Fruit fly (Drosophila melanogaster) whole organism, embryonic: ENCODE measurements around the gene CG10993.

ENCODE experiments used
- Adf1 ChIP-seq: fragments of 200-800 bp; sonication (Bioruptor generic); IDR thresholded peaks from 2 replicates; pipeline ENCODE4 v1.3.6; 2022; ENCODE audit warnings: missing biosample characterization, missing genetic modification characterization
- Atf3 ChIP-seq: fragments of 200-800 bp; sonication (Bioruptor generic); optimal IDR thresholded peaks from 3 replicates; lab custom pipeline; 2016; ENCODE audit warnings: missing biosample characterization, missing genetic modification characterization
- Bgb ChIP-seq: fragments of 200-800 bp; sonication (Bioruptor generic); IDR thresholded peaks from 2 replicates; pipeline ENCODE4 v1.3.6; 2022; ENCODE audit warnings: missing biosample characterization, missing genetic modification characterization; ENCODE audit not compliant: partially characterized antibody
- CG10565 ChIP-seq: fragments of 200-800 bp; sonication (Bioruptor generic); optimal IDR thresholded peaks from 3 replicates; lab custom pipeline; 2016; ENCODE audit warnings: missing biosample characterization, mild to moderate bottlenecking, missing genetic modification characterization
- CG13287 ChIP-seq: fragments of 200-800 bp; sonication (Bioruptor generic); IDR thresholded peaks from 2 replicates; pipeline ENCODE4 v1.3.6; 2022; ENCODE audit warnings: missing biosample characterization, missing genetic modification characterization; ENCODE audit not compliant: partially characterized antibody
- CG13775 ChIP-seq: fragments of 200-800 bp; sonication (Bioruptor generic); optimal IDR thresholded peaks from 3 replicates; lab custom pipeline; 2017; ENCODE audit warnings: missing biosample characterization, mild to moderate bottlenecking, missing genetic modification characterization
- CG14860 ChIP-seq: fragments of 200-800 bp; sonication (Bioruptor generic); IDR thresholded peaks from 3 replicates; pipeline ENCODE4 v1.3.6; 2022; ENCODE audit warnings: missing biosample characterization, missing genetic modification characterization; ENCODE audit not compliant: partially characterized antibody
- CG1603 ChIP-seq: fragments of 200-800 bp; sonication (Bioruptor generic); optimal IDR thresholded peaks from 2 replicates; lab custom pipeline; 2019; ENCODE audit warnings: missing biosample characterization, mild to moderate bottlenecking, missing genetic modification characterization, moderate library complexity
- CG16779 ChIP-seq: fragments of 200-800 bp; sonication (Bioruptor generic); IDR thresholded peaks from 2 replicates; pipeline ENCODE4 v1.3.6; 2022; ENCODE audit warnings: missing biosample characterization, missing genetic modification characterization
- CG16813 ChIP-seq: fragments of 200-800 bp; sonication (Bioruptor generic); IDR thresholded peaks from 3 replicates; pipeline ENCODE4 v1.3.6; 2022; ENCODE audit warnings: missing biosample characterization, missing genetic modification characterization; ENCODE audit not compliant: partially characterized antibody
- CG17361 ChIP-seq: fragments of 200-800 bp; sonication (Bioruptor generic); IDR thresholded peaks from 3 replicates; pipeline ENCODE4 v1.3.6; 2022; ENCODE audit warnings: missing biosample characterization, missing genetic modification characterization
- CG17912 ChIP-seq: fragments of 200-800 bp; sonication (Bioruptor generic); optimal IDR thresholded peaks from 2 replicates; lab custom pipeline; 2018; ENCODE audit warnings: missing biosample characterization, mild to moderate bottlenecking, missing genetic modification characterization
- CG2129 ChIP-seq: fragments of 200-800 bp; sonication (Bioruptor generic); IDR thresholded peaks from 2 replicates; pipeline ENCODE4 v1.3.6; 2022; ENCODE audit warnings: missing biosample characterization, missing genetic modification characterization; ENCODE audit not compliant: partially characterized antibody
- CG3407 ChIP-seq: fragments of 200-800 bp; sonication (Bioruptor generic); optimal IDR thresholded peaks from 2 replicates; lab custom pipeline; 2018; ENCODE audit warnings: missing biosample characterization, mild to moderate bottlenecking, missing genetic modification characterization
- CG4424 ChIP-seq: fragments of 200-800 bp; sonication (Bioruptor generic); optimal IDR thresholded peaks from 3 replicates; lab custom pipeline; 2016; ENCODE audit warnings: missing biosample characterization, missing genetic modification characterization
- CG4707 ChIP-seq: fragments of 200-800 bp; sonication (Bioruptor generic); optimal IDR thresholded peaks from 2 replicates; lab custom pipeline; 2018; ENCODE audit warnings: missing biosample characterization, mild to moderate bottlenecking, missing genetic modification characterization, moderate library complexity
- CG4820 ChIP-seq: fragments of 200-800 bp; sonication (Bioruptor generic); optimal IDR thresholded peaks from 3 replicates; lab custom pipeline; 2016; ENCODE audit warnings: missing biosample characterization, missing genetic modification characterization
- CG6791 ChIP-seq: fragments of 200-800 bp; sonication (Bioruptor generic); IDR thresholded peaks from 3 replicates; pipeline ENCODE4 v1.3.6; 2022; ENCODE audit warnings: missing biosample characterization, missing genetic modification characterization; ENCODE audit not compliant: partially characterized antibody
- CG6813 ChIP-seq: fragments of 200-800 bp; sonication (Bioruptor generic); optimal IDR thresholded peaks from 2 replicates; lab custom pipeline; 2017; ENCODE audit warnings: missing biosample characterization, missing genetic modification characterization, mild to moderate bottlenecking, moderate library complexity, missing genetic modification reagents
- CG6854 ChIP-seq: fragments of 200-800 bp; sonication (Bioruptor generic); optimal IDR thresholded peaks from 3 replicates; lab custom pipeline; 2017; ENCODE audit warnings: missing biosample characterization, mild to moderate bottlenecking, missing genetic modification characterization
- CG7987 ChIP-seq: fragments of 200-800 bp; sonication (Bioruptor generic); optimal IDR thresholded peaks from 2 replicates; lab custom pipeline; 2018; ENCODE audit warnings: missing biosample characterization, mild to moderate bottlenecking, missing genetic modification characterization, moderate library complexity
- CG8478 ChIP-seq: fragments of >200 bp; optimal IDR thresholded peaks from 2 replicates; lab custom pipeline; 2018
- CG8944 ChIP-seq: fragments of 200-800 bp; sonication (Bioruptor generic); optimal IDR thresholded peaks from 3 replicates; lab custom pipeline; 2016; ENCODE audit warnings: missing biosample characterization, missing genetic modification characterization
- CG9932 ChIP-seq: fragments of 200-800 bp; sonication (Bioruptor generic); IDR thresholded peaks from 2 replicates; pipeline ENCODE4 v1.3.6; 2022; ENCODE audit warnings: missing biosample characterization, missing genetic modification characterization
- D ChIP-seq, 2 experiments: fragments of 200-800 bp in 1 of 2; fragments of >200 bp in 1 of 2; sonication (Bioruptor generic) in 1 of 2; optimal IDR thresholded peaks; 2 replicates in 1 of 2; 3 replicates in 1 of 2; lab custom pipeline; 2017; ENCODE audit warnings: mild to moderate bottlenecking in 1 of 2, missing biosample characterization in 1 of 2, missing genetic modification characterization in 1 of 2, missing genetic modification reagents in 1 of 2
- Dad ChIP-seq: fragments of 200-800 bp; sonication (Bioruptor generic); optimal IDR thresholded peaks from 3 replicates; lab custom pipeline; 2016; ENCODE audit warnings: missing biosample characterization, missing genetic modification characterization
- Dfd ChIP-seq, 2 experiments: fragments of >200 bp; optimal IDR thresholded peaks; 2 replicates each; lab custom pipeline; 2017; ENCODE audit warnings: missing biosample characterization in 2 of 2, missing genetic modification characterization in 2 of 2
- Doc3 ChIP-seq: fragments of 200-800 bp; sonication (Bioruptor generic); IDR thresholded peaks from 3 replicates; pipeline ENCODE4 v1.3.6; 2022; ENCODE audit warnings: missing biosample characterization, missing genetic modification characterization; ENCODE audit not compliant: partially characterized antibody
- E2f2 ChIP-seq: fragments of 200-800 bp; sonication (Bioruptor generic); IDR thresholded peaks from 2 replicates; pipeline ENCODE4 v1.3.6; 2022; ENCODE audit warnings: missing biosample characterization, missing genetic modification characterization
- GATAe ChIP-seq: fragments of 200-800 bp; sonication (Bioruptor generic); conservative IDR thresholded peaks from 2 replicates; pipeline ENCODE4 v1.3.6; 2022; ENCODE audit warnings: missing biosample characterization, missing genetic modification characterization
- HmgD ChIP-seq: fragments of 200-800 bp; sonication (Bioruptor generic); optimal IDR thresholded peaks from 3 replicates; lab custom pipeline; 2016; ENCODE audit warnings: missing biosample characterization, missing genetic modification characterization
- Tbp ChIP-seq: fragments of >200 bp; optimal IDR thresholded peaks from 2 replicates; lab custom pipeline; 2018; ENCODE audit warnings: missing biosample characterization, missing genetic modification characterization
- bsh ChIP-seq, 2 experiments: fragments of 200-800 bp; sonication (Bioruptor generic); optimal IDR thresholded peaks; 2 replicates each; lab custom pipeline; 2017 to 2018; ENCODE audit warnings: mild to moderate bottlenecking in 2 of 2, missing biosample characterization in 2 of 2, missing genetic modification characterization in 2 of 2, moderate library complexity in 1 of 2
- corto ChIP-seq: fragments of 200-800 bp; sonication (Bioruptor generic); optimal IDR thresholded peaks from 2 replicates; lab custom pipeline; 2016; ENCODE audit warnings: missing biosample characterization, mild to moderate bottlenecking, missing genetic modification characterization, moderate library complexity
- dmrt11E ChIP-seq: fragments of 200-800 bp; sonication (Bioruptor generic); optimal IDR thresholded peaks from 3 replicates; lab custom pipeline; 2018; ENCODE audit warnings: missing biosample characterization, mild to moderate bottlenecking, missing genetic modification characterization, moderate library complexity
- exex ChIP-seq: fragments of 200-800 bp; sonication (Bioruptor generic); optimal IDR thresholded peaks from 4 replicates; lab custom pipeline; 2018; ENCODE audit warnings: missing biosample characterization, mild to moderate bottlenecking, missing genetic modification characterization, moderate library complexity
- grau ChIP-seq: fragments of 200-800 bp; optimal IDR thresholded peaks from 3 replicates; lab custom pipeline; 2019; ENCODE audit warnings: missing biosample characterization, mild to moderate bottlenecking, missing genetic modification characterization, moderate library complexity
- jing ChIP-seq: fragments of 200-800 bp; sonication (Bioruptor generic); optimal IDR thresholded peaks from 2 replicates; lab custom pipeline; 2018; ENCODE audit warnings: missing biosample characterization, mild to moderate bottlenecking, missing genetic modification characterization
- ken ChIP-seq: fragments of 200-800 bp; sonication (Bioruptor generic); IDR thresholded peaks from 3 replicates; pipeline ENCODE4 v1.3.6; 2022; ENCODE audit warnings: missing biosample characterization, missing genetic modification characterization
- p53 ChIP-seq: fragments of 200-800 bp; sonication (Bioruptor generic); optimal IDR thresholded peaks from 2 replicates; lab custom pipeline; 2016; ENCODE audit warnings: missing biosample characterization, missing genetic modification characterization
- pum ChIP-seq: fragments of 200-800 bp; sonication (Bioruptor generic); optimal IDR thresholded peaks from 2 replicates; lab custom pipeline; 2016; ENCODE audit warnings: missing biosample characterization, missing genetic modification characterization
- pzg ChIP-seq: fragments of 200-800 bp; sonication (Bioruptor generic); optimal IDR thresholded peaks from 3 replicates; lab custom pipeline; 2018; ENCODE audit warnings: missing biosample characterization, mild to moderate bottlenecking, missing genetic modification characterization, moderate library complexity
- ranshi ChIP-seq: fragments of 200-800 bp; sonication (Bioruptor generic); IDR thresholded peaks from 2 replicates; pipeline ENCODE4 v1.3.6; 2022; ENCODE audit warnings: missing biosample characterization, missing genetic modification characterization
- rib ChIP-seq: fragments of 200-800 bp; sonication (Bioruptor generic); IDR thresholded peaks from 2 replicates; pipeline ENCODE4 v1.3.6; 2022; ENCODE audit warnings: missing biosample characterization, missing genetic modification characterization
- ssp ChIP-seq: fragments of 200-800 bp; sonication (Bioruptor generic); IDR thresholded peaks from 2 replicates; pipeline ENCODE4 v1.3.6; 2022; ENCODE audit warnings: missing biosample characterization, missing genetic modification characterization
- sug ChIP-seq: fragments of 200-800 bp; optimal IDR thresholded peaks from 2 replicates; lab custom pipeline; 2019; ENCODE audit warnings: missing biosample characterization, mild to moderate bottlenecking, missing genetic modification characterization, moderate library complexity
- tll ChIP-seq, 2 experiments: fragments of 200-800 bp in 1 of 2; fragments of >200 bp in 1 of 2; sonication (Bioruptor generic) in 1 of 2; optimal IDR thresholded peaks; 2 replicates each; lab custom pipeline; 2017 to 2019; ENCODE audit warnings: missing biosample characterization in 2 of 2, missing genetic modification characterization in 2 of 2, mild to moderate bottlenecking in 1 of 2, moderate library complexity in 1 of 2
- z ChIP-seq: fragments of 200-800 bp; sonication (Bioruptor generic); IDR thresholded peaks from 3 replicates; pipeline ENCODE4 v1.3.6; 2022; ENCODE audit warnings: missing biosample characterization, missing genetic modification characterization
- zen2 ChIP-seq: fragments of 200-800 bp; sonication (Bioruptor generic); IDR thresholded peaks from 3 replicates; pipeline ENCODE4 v1.3.6; 2022; ENCODE audit warnings: missing biosample characterization, missing genetic modification characterization; ENCODE audit not compliant: partially characterized antibody
- zf30C ChIP-seq: fragments of 200-800 bp; sonication (Bioruptor generic); optimal IDR thresholded peaks from 3 replicates; lab custom pipeline; 2018; ENCODE audit warnings: missing biosample characterization, mild to moderate bottlenecking, missing genetic modification characterization

The CG10993 gene

dm6 chrX:13811480-13811879 is 20.6 kb upstream of the CG10993 start, which contains the start of gene CG11095 (continued):
- TF ChIP-seq CG17912 (no peak), CG3407 (GFP tag; lab: Kevin White, UChicago) (no peak), CG10565 (no peak), CG6791 (GFP tag; lab: Robert Waterston, UW) (peak; percentile 34; the same call in 1 of the 3 replicates), rib (GFP tag; lab: Robert Waterston, UW) (no peak), bsh (GFP tag; optimal IDR thresholded peaks at IDR 0.05; lab: Kevin White, UChicago) (peak in 1 of 2 experiments; percentile 34), CG16813 (peak; percentile 51; the same call in 2 of the 3 replicates), pum (GFP tag; lab: Kevin White, UChicago) (no peak), grau (tag; lab: Kevin White, UChicago) (no peak), jing (GFP tag; lab: Kevin White, UChicago) (no peak), Atf3 (GFP tag; lab: Kevin White, UChicago) (no peak), CG8478 (lab: Kevin White, UChicago) (no peak), GATAe (no peak), CG13287 (GFP tag; lab: Robert Waterston, UW) (peak; percentile 77), HmgD (GFP tag; lab: Kevin White, UChicago) (no peak), Bgb (peak; percentile 64), Dad (GFP tag; lab: Kevin White, UChicago) (no peak), CG6854 (GFP tag; lab: Kevin White, UChicago) (no peak), CG6813 (no peak), zf30C (GFP tag; lab: Kevin White, UChicago) (no peak), CG4820 (GFP tag; lab: Kevin White, UChicago) (no peak), CG4424 (GFP tag; lab: Kevin White, UChicago) (no peak), pzg (GFP tag; lab: Kevin White, UChicago) (peak; percentile 47), D (optimal IDR thresholded peaks at IDR 0.05; lab: Kevin White, UChicago) (no peak), D (GFP tag; optimal IDR thresholded peaks at IDR 0.05; lab: Kevin White, UChicago) (no peak), CG1603 (tag; lab: Kevin White, UChicago) (peak; percentile 51), sug (no peak), E2f2 (GFP tag; lab: Robert Waterston, UW) (0 out of 2 replicates have a peak, but pooled peaks have one; percentile 35), ranshi (GFP tag; lab: Robert Waterston, UW) (no peak), Adf1 (GFP tag; lab: Robert Waterston, UW) (no peak), ssp (GFP tag; lab: Robert Waterston, UW) (peak; percentile 80), p53 (no peak), corto (GFP tag; lab: Kevin White, UChicago) (no peak), CG13775 (no peak), Dfd (GFP tag; optimal IDR thresholded peaks at IDR 0.05; lab: Kevin White, UChicago) (no peak), dmrt11E (tag; lab: Kevin White, UChicago) (no peak), Doc3 (GFP tag; lab: Robert Waterston, UW) (peak; percentile 26; the same call in 1 of the 3 replicates), CG9932 (no peak), CG16779 (GFP tag; lab: Robert Waterston, UW) (no peak), Tbp (GFP tag; lab: Kevin White, UChicago) (no peak), CG17361 (GFP tag; lab: Robert Waterston, UW) (no peak), z (no peak), CG8944 (GFP tag; lab: Kevin White, UChicago) (no peak), CG14860 (GFP tag; lab: Robert Waterston, UW) (no peak), tll (GFP tag; optimal IDR thresholded peaks at IDR 0.05; lab: Kevin White, UChicago) (no peak), CG2129 (0 out of 2 replicates have a peak, but pooled peaks have one; percentile 21), CG7987 (GFP tag; lab: Kevin White, UChicago) (no peak), ken (GFP tag; lab: Robert Waterston, UW) (no peak), zen2 (GFP tag; lab: Robert Waterston, UW) (0 out of 3 replicates have a peak, but pooled peaks have one; percentile 13), exex (no peak), CG4707 (GFP tag; lab: Kevin White, UChicago) (no peak)
